Worm (Caenorhabditis elegans) whole organism, midembryonic: ENCODE results near the gene tyr-1.
A peak's percentile ranks its signal among the peaks of the same experiment; 100 is the strongest.

Experiments
- T22C8.4 ChIP-seq: fragments of 200-800 bp; sonication (Bioruptor generic); IDR thresholded peaks from 2 replicates; pipeline ENCODE4 v1.3.6; 2022; ENCODE audit warnings: missing genetic modification characterization, missing compliant biosample characterization
- cog-1 ChIP-seq: sonication (generic microtip); optimal IDR thresholded peaks from 2 replicates; lab custom pipeline; 2016; ENCODE audit warnings: missing genetic modification characterization, missing compliant biosample characterization
- flt-1 ChIP-seq: fragments of 200-800 bp; sonication (Bioruptor generic); IDR thresholded peaks from 2 replicates; pipeline ENCODE4 v1.3.6; 2022; ENCODE audit warnings: missing genetic modification characterization, missing compliant biosample characterization
- klf-2 ChIP-seq: fragments of 200-800 bp; sonication (Bioruptor generic); conservative IDR thresholded peaks from 2 replicates; pipeline ENCODE4 v1.3.6; 2022; ENCODE audit warnings: missing genetic modification reagents, missing genetic modification characterization, missing compliant biosample characterization
- med-1 ChIP-seq: sonication (generic microtip); optimal IDR thresholded peaks from 2 replicates; lab custom pipeline; 2017; ENCODE audit warnings: missing genetic modification characterization, mild to moderate bottlenecking, missing compliant biosample characterization, antibody characterized with exemption, missing genetic modification reagents; ENCODE audit not compliant: insufficient read depth
- ref-1 ChIP-seq: fragments of 200-800 bp; sonication (Bioruptor generic); conservative IDR thresholded peaks from 2 replicates; pipeline ENCODE4 v1.3.6; 2022; ENCODE audit warnings: missing genetic modification reagents, missing genetic modification characterization, missing compliant biosample characterization
- tab-1 ChIP-seq: fragments of 200-800 bp; sonication (Bioruptor generic); IDR thresholded peaks from 2 replicates; pipeline ENCODE4 v1.3.6; 2022; ENCODE audit warnings: missing genetic modification characterization, missing compliant biosample characterization
- ztf-23 ChIP-seq: fragments of 200-800 bp; sonication (Bioruptor generic); IDR thresholded peaks from 2 replicates; pipeline ENCODE4 v1.3.6; 2022; ENCODE audit warnings: missing genetic modification reagents, missing genetic modification characterization, missing compliant biosample characterization
- ztf-29 ChIP-seq: fragments of 200-800 bp; sonication (Bioruptor generic); IDR thresholded peaks from 2 replicates; pipeline ENCODE4 v1.3.6; 2022; ENCODE audit warnings: missing genetic modification reagents, missing genetic modification characterization, missing compliant biosample characterization

tyr-1 gene

DNA sequence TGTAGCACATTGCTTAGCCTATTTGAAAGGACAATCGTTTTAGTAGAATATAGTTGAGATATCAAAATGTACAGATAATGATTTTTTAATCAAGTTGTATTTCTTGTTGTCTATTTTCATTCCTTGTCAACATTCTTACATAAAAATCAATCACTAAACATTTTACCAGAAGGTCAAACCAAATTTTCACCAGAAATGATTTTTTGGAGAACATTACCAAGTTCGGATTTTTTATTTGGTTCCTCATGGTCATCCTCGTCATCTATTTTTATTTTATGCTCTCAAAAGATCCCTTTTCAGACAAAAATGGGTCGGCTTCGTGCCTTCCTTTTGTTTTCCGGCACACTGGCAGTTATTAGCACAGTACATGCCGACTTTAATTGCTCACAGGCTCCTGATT lies at the start of gene tyr-1:
tyr-1 (plus strand) TSS at position 301 of the 400 bp plus-strand sequence.
- TF ChIP-seq T22C8.4 (GFP tag; lab: Robert Waterston, UW), result no peak
- no peak for TF ChIP-seq tab-1
- no peak for TF ChIP-seq cog-1 (tag; lab: Kevin White, UChicago)
- TF ChIP-seq med-1, result no peak
- TF ChIP-seq flt-1 (GFP tag; lab: Robert Waterston, UW), result no peak
- TF ChIP-seq ztf-23, result no peak

DNA sequence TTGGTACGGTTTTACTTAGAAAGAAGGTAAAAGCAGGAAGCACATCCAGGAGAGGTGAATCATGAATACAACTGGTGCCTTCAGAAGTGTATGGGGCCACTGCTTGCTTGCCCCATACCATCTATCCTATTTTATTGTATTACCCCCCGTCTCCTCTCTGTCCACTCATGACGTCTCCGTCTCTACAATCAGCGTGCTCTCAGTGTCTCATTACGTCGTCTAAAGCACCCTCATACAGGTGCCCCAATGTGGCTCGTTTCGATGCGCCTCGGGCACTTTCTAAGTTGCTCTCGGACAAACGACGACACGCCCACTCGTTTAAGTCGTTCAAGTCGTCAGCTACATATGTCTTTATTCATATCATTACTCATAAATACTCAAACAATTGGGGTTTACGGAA lies 49.5 kb upstream of the tyr-1 start:
- TF ChIP-seq ztf-29 (GFP tag; lab: Robert Waterston, UW) (no peak), cog-1 (tag; lab: Kevin White, UChicago) (no peak), tab-1 (no peak), flt-1 (GFP tag; lab: Robert Waterston, UW) (peak; percentile 56; the same call in 1 of the 2 replicates)

DNA sequence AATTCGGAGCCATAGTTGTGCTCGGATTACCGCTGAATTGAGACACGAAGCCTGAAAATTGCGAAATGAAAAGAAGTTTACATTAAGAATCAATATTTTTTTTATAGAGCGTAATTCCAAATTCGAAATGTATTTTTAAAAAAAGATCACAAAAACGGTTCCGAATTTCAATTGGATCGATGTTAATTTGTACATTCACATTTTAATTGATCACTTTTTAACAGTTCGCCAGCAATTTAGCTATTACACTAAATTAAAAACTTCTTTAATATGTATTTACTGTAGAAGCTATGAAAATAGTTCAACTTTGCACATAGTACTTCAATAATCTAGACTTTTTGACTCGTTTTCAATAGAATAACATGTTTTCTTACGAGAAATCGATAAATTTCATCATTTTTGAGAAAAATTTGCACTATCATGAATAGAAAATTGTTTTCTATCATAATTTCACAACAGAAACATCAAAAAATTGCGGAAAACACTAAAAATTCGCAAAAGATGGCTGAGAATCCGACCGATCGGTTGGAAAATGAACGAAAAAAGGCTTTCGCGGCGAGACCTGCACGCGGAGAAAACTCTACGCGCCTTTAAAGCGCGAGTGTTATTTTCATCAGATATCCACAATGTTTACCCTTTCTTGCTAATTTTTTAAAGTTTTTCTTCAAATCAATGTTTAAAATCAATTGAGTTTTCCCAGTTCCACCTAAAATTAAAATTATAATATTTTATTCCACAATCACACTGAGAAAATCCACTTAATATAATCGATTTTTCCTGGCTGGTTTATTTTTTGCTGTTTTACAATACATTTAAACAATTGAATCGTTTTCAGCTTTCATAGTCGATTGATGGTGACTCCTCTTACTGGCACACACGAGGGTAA lies 44.8 kb upstream of the tyr-1 start, which contains the start of the genes egl-45 and kcmf-1:
egl-45 (minus strand) TSS at position 51 of the 886 bp plus-strand sequence.
kcmf-1 (plus strand) TSS at position 836 of the 886 bp plus-strand sequence.
- TF ChIP-seq T22C8.4 (GFP tag; lab: Robert Waterston, UW) (no peak), tab-1 (no peak), ref-1 (no peak), ztf-23 (no peak), ztf-29 (GFP tag; lab: Robert Waterston, UW) (no peak), med-1 (no peak)

DNA sequence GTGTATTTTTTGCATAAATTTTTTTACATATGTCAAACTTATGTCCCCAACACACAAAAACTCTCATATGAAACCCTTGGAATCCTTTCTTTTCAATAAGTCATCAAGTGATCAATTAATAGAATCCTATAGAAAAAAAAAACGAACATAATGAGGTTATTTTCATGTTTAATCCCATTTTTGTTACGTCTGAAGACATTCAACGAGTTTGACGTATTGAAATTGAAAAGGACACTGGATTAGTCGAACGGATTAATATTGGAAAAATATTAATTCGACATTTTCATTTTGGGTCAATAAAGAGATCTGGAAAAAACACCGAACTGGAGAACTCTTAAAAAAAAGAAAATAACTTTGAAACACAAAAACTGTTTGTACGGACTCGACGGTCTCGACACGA lies 41.1 kb upstream of the tyr-1 start:
- TF ChIP-seq flt-1 (GFP tag; lab: Robert Waterston, UW), result no peak
- TF ChIP-seq tab-1, result no peak
- TF ChIP-seq ztf-29 (GFP tag; lab: Robert Waterston, UW), result no peak
- no peak for TF ChIP-seq med-1
- TF ChIP-seq ztf-23, result no peak
- no peak for TF ChIP-seq cog-1 (tag; lab: Kevin White, UChicago)

DNA sequence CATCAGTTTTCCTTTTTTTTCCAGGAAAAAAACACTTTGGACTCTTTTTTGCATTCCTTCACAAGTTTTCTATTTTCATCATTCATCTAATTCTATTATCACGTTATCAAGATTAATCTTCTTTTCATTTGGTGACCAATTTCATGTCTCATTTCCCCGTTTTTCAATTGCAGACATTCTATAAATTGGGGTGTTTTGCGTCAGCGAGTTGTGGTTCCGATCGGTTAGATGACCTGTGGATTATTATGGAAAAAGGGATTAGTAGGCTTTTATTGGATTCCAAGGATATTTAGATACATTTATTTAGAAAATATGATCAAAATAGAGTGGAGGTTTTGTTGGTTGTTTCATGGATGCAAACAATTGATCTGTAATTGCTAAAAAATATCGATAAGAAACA lies 38.7 kb upstream of the tyr-1 start:
- TF ChIP-seq ztf-29 (GFP tag; lab: Robert Waterston, UW) (no peak), cog-1 (tag; lab: Kevin White, UChicago) (no peak), klf-2 (GFP tag; lab: Robert Waterston, UW) (no peak)

DNA sequence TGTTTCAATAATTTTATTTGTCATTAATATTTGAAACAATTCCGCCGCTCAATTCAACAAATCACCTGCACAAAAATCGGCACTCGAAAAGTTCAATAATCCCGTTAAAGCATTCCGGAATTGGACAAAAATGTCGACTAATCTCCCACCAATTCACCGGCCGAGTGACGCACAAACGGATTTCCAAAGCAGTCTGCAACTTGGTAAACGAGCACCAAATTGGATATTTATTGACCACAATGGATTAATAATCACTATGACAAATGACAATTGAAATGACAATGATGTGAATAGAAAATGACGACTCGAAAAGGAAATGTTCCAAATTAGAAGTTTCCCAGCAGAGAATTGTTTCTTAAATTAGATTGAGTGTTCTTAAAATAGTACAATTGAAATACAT lies 37.9 kb upstream of the tyr-1 start:
- TF ChIP-seq med-1, result no peak
- no peak for TF ChIP-seq tab-1
- TF ChIP-seq ztf-23, result no peak
- TF ChIP-seq ref-1, result no peak
- no peak for TF ChIP-seq flt-1 (GFP tag; lab: Robert Waterston, UW)
- TF ChIP-seq ztf-29 (GFP tag; lab: Robert Waterston, UW), result no peak

DNA sequence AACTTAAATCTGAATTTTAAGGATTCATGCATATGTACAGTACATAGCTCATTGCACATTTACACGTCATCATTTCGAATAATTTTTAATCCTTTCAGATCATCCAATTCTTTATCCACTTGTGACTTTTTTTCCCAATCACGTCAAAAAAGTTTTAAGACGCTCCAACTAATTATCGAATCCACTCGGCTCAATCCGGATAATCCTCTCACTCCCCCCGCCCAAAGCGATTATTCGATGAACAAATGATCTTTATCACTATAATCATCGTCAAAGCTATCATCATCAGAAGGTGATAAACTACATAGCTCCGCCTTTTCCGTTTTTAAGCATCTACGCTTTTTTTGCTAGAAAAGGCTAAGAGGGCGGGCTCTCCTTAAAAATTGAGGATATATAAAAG lies 36.0 kb upstream of the tyr-1 start:
- no peak for TF ChIP-seq klf-2 (GFP tag; lab: Robert Waterston, UW)
- no peak for TF ChIP-seq cog-1 (tag; lab: Kevin White, UChicago)
- no peak for TF ChIP-seq ref-1
- no peak for TF ChIP-seq T22C8.4 (GFP tag; lab: Robert Waterston, UW)

DNA sequence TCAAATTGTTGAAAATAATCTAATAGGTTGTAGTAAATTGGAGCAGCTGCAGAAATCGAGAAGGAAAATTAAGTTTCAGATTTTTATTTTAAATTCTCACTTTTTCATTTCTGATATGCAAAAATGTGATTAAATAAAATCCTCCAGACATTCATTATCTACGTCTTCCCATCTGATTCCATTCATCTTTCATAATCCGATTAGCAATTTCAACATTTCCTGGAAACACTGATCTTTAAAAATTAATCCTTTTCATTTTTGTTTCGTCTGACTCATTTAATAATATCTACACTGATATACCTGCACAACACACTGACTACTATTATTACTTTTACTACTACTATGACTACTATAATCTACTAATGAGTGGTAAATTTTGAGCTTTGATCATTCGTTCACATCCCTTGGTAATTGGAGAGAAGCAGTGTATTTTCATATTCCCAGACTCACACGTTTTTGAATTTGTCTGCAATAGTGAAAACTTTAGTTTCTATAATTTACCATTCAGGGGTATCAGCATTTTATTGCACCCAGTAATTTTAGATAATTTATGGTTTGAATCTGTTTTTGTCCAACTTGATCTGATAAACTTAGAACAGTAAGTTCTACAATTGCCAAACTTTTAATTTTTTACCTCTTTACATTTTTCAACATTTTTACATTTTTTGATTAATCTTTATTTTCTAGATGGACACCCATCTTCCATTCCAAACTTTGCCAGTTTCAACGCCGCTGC lies 34.5 kb upstream of the tyr-1 start, which contains the start of gene ceh-23:
ceh-23 (plus strand) TSS at position 686 of the 736 bp plus-strand sequence.
- no peak for TF ChIP-seq T22C8.4 (GFP tag; lab: Robert Waterston, UW)
- no peak for TF ChIP-seq cog-1 (tag; lab: Kevin White, UChicago)
- TF ChIP-seq ref-1, result no peak

DNA sequence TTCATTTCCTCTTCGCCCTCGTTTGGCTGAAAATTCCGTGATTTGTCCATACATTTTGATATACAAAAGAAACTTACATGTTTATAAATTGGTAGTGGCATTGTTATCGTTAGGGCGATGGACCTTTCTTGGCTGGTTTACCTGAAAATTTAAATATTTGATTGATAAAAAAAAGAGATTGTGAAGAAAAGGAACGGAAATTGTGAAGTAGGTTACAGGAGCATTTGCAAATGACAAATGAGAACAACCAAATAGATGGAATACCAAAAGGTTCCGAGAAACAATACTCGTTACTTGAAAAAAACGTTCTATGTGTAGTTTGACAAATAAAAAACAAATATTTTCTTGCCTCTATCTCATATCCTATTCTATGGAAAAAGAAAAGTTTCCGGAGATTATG lies 30.0 kb upstream of the tyr-1 start, which contains the start of gene ZK652.8:
ZK652.8 (minus strand) TSS at position 101 of the 400 bp plus-strand sequence.
- TF ChIP-seq med-1 (no peak), flt-1 (GFP tag; lab: Robert Waterston, UW) (no peak), ztf-29 (GFP tag; lab: Robert Waterston, UW) (no peak), T22C8.4 (GFP tag; lab: Robert Waterston, UW) (no peak), tab-1 (no peak), cog-1 (tag; lab: Kevin White, UChicago) (no peak)

DNA sequence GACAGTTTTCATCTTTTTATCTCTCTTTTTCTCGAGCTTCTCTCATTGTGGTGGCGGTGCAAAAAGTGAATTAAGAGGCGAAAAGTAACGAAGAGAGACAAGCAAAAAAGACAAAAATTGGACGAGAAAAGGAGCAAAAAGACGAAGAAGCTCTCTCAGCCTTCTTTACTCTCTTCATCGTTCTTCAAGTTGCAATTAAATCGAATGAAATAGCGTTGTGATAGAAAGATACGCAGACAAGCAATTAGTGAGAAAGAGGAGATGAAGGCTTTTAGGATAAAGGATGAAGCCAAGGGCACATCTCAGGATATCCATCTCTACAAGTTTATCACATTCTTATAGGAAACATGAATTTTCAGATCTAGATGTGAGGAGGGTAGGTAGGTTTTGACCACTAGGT lies 25.4 kb upstream of the tyr-1 start:
- TF ChIP-seq ref-1, result no peak
- no peak for TF ChIP-seq ztf-23
- TF ChIP-seq ztf-29 (GFP tag; lab: Robert Waterston, UW), result no peak
- TF ChIP-seq T22C8.4 (GFP tag; lab: Robert Waterston, UW), result no peak
- TF ChIP-seq flt-1 (GFP tag; lab: Robert Waterston, UW), result no peak
- no peak for TF ChIP-seq klf-2 (GFP tag; lab: Robert Waterston, UW)
- no peak for TF ChIP-seq cog-1 (tag; lab: Kevin White, UChicago)
- no peak for TF ChIP-seq tab-1
- TF ChIP-seq med-1, result no peak
